Fruit fly (Drosophila melanogaster) whole organism, prepupa: Measurements from ENCODE around the gene Theg.
A peak's percentile ranks its signal among the peaks of the same experiment; 100 is the strongest.

Experiments used
- CG10631 ChIP-seq: fragments of 200-800 bp; sonication (Bioruptor generic); optimal IDR thresholded peaks from 2 replicates; lab custom pipeline; 2016; ENCODE audit warnings: missing biosample characterization, missing genetic modification characterization
- CG10669 ChIP-seq: fragments of 200-800 bp; sonication (Bioruptor generic); optimal IDR thresholded peaks from 3 replicates; lab custom pipeline; 2018; ENCODE audit warnings: missing biosample characterization, mild to moderate bottlenecking, missing genetic modification characterization, moderate library complexity
- CG11294 ChIP-seq: fragments of 200-800 bp; sonication (Bioruptor generic); IDR thresholded peaks from 2 replicates; pipeline ENCODE4 v1.3.6; 2022; ENCODE audit warnings: missing biosample characterization, missing genetic modification characterization
- CG11902 ChIP-seq: fragments of 200-800 bp; sonication (Bioruptor generic); optimal IDR thresholded peaks from 3 replicates; lab custom pipeline; 2016; ENCODE audit warnings: missing biosample characterization, missing genetic modification characterization
- CG15336 ChIP-seq: fragments of 200-800 bp; sonication (Bioruptor generic); IDR thresholded peaks from 2 replicates; pipeline ENCODE4 v1.3.6; 2022; ENCODE audit warnings: missing biosample characterization, missing genetic modification characterization
- CG1621 ChIP-seq: fragments of 200-800 bp; sonication (Bioruptor generic); optimal IDR thresholded peaks from 3 replicates; lab custom pipeline; 2018; ENCODE audit warnings: missing biosample characterization, mild to moderate bottlenecking, missing genetic modification characterization
- CG16779 ChIP-seq: fragments of 200-800 bp; sonication (Bioruptor generic); optimal IDR thresholded peaks from 3 replicates; lab custom pipeline; 2017; ENCODE audit warnings: missing biosample characterization, mild to moderate bottlenecking, missing genetic modification characterization
- CG3032 ChIP-seq: fragments of 200-800 bp; optimal IDR thresholded peaks from 2 replicates; lab custom pipeline; 2019; ENCODE audit warnings: missing biosample characterization, mild to moderate bottlenecking, missing genetic modification characterization, moderate library complexity
- CG31627 ChIP-seq: fragments of 200-800 bp; sonication (Bioruptor generic); optimal IDR thresholded peaks from 3 replicates; lab custom pipeline; 2016; ENCODE audit warnings: missing biosample characterization, missing genetic modification characterization
- CG3919 ChIP-seq: fragments of 200-800 bp; sonication (Bioruptor generic); optimal IDR thresholded peaks from 3 replicates; lab custom pipeline; 2016; ENCODE audit warnings: missing biosample characterization, missing genetic modification characterization
- CG4318 ChIP-seq: fragments of 200-800 bp; sonication (Bioruptor generic); optimal IDR thresholded peaks from 3 replicates; lab custom pipeline; 2017; ENCODE audit warnings: missing biosample characterization, mild to moderate bottlenecking, missing genetic modification characterization
- CG6163 ChIP-seq: fragments of 200-800 bp; sonication (Bioruptor generic); IDR thresholded peaks from 3 replicates; pipeline ENCODE4 v1.3.6; 2022; ENCODE audit warnings: missing biosample characterization, missing genetic modification characterization
- CG6276 ChIP-seq: fragments of 200-800 bp; sonication (Bioruptor generic); optimal IDR thresholded peaks from 2 replicates; lab custom pipeline; 2017; ENCODE audit warnings: missing biosample characterization, mild to moderate bottlenecking, missing genetic modification characterization
- CG6792 ChIP-seq: fragments of 200-800 bp; sonication (Bioruptor generic); optimal IDR thresholded peaks from 3 replicates; lab custom pipeline; 2016; ENCODE audit warnings: missing biosample characterization, missing genetic modification characterization
- CG6808 ChIP-seq: fragments of 200-800 bp; sonication (Bioruptor generic); optimal IDR thresholded peaks from 3 replicates; lab custom pipeline; 2017; ENCODE audit warnings: missing biosample characterization, missing genetic modification characterization, mild to moderate bottlenecking, moderate library complexity, missing genetic modification reagents
- CG6854 ChIP-seq: fragments of 200-800 bp; sonication (Bioruptor generic); optimal IDR thresholded peaks from 2 replicates; lab custom pipeline; 2017; ENCODE audit warnings: missing biosample characterization, mild to moderate bottlenecking, missing genetic modification characterization
- CG8119 ChIP-seq: fragments of 200-800 bp; sonication (Bioruptor generic); IDR thresholded peaks from 3 replicates; pipeline ENCODE4 v1.3.6; 2022; ENCODE audit warnings: missing biosample characterization, missing genetic modification characterization
- CG8319 ChIP-seq: fragments of 200-800 bp; sonication (Bioruptor generic); optimal IDR thresholded peaks from 3 replicates; lab custom pipeline; 2016; ENCODE audit warnings: missing biosample characterization, missing genetic modification characterization
- CG8632 ChIP-seq: fragments of 200-800 bp; sonication (Bioruptor generic); optimal IDR thresholded peaks from 3 replicates; lab custom pipeline; 2016; ENCODE audit warnings: missing biosample characterization, missing genetic modification characterization
- CG9139 ChIP-seq: fragments of 200-800 bp; sonication (Bioruptor generic); optimal IDR thresholded peaks from 3 replicates; lab custom pipeline; 2017; ENCODE audit warnings: missing biosample characterization, mild to moderate bottlenecking, missing genetic modification characterization
- Eip75B ChIP-seq: fragments of 200-800 bp; sonication (Bioruptor generic); optimal IDR thresholded peaks from 3 replicates; lab custom pipeline; 2016; ENCODE audit warnings: missing biosample characterization, missing genetic modification characterization
- Eip78C ChIP-seq: fragments of 200-800 bp; sonication (Bioruptor generic); peaks from one replicate; lab custom pipeline; 2016; ENCODE audit warnings: missing biosample characterization, missing genetic modification characterization
- Eip93F ChIP-seq: fragments of 200-800 bp; sonication (Bioruptor generic); optimal IDR thresholded peaks from 2 replicates; lab custom pipeline; 2016; ENCODE audit warnings: missing biosample characterization, mild to moderate bottlenecking, missing genetic modification characterization
- Ets21C ChIP-seq: fragments of 200-800 bp; sonication (Bioruptor generic); optimal IDR thresholded peaks from 3 replicates; lab custom pipeline; 2016; ENCODE audit warnings: missing biosample characterization, missing genetic modification characterization
- Ets96B ChIP-seq: fragments of 200-800 bp; optimal IDR thresholded peaks from 2 replicates; lab custom pipeline; 2019; ENCODE audit warnings: missing biosample characterization, mild to moderate bottlenecking, missing genetic modification characterization, moderate library complexity
- Gug ChIP-seq: fragments of 200-800 bp; sonication (Bioruptor generic); IDR thresholded peaks from 2 replicates; pipeline ENCODE4 v1.3.6; 2022; ENCODE audit warnings: missing biosample characterization, missing genetic modification characterization
- Hr38 ChIP-seq: sonication (Bioruptor generic); optimal IDR thresholded peaks from 2 replicates; lab custom pipeline; 2016; ENCODE audit warnings: missing biosample characterization, missing genetic modification characterization
- Lpt ChIP-seq: fragments of 200-800 bp; sonication (Bioruptor generic); optimal IDR thresholded peaks from 3 replicates; lab custom pipeline; 2016; ENCODE audit warnings: missing biosample characterization, missing genetic modification characterization
- Met ChIP-seq: fragments of 200-800 bp; sonication (Bioruptor generic); optimal IDR thresholded peaks from 3 replicates; lab custom pipeline; 2016; ENCODE audit warnings: missing biosample characterization, missing genetic modification characterization
- OdsH ChIP-seq: fragments of 200-800 bp; sonication (Bioruptor generic); optimal IDR thresholded peaks from 3 replicates; lab custom pipeline; 2016; ENCODE audit warnings: missing biosample characterization, missing genetic modification characterization
- Smox ChIP-seq: fragments of 200-800 bp; sonication (Bioruptor generic); optimal IDR thresholded peaks from 3 replicates; lab custom pipeline; 2016; ENCODE audit warnings: missing biosample characterization, missing genetic modification characterization
- Sox102F ChIP-seq: fragments of 200-800 bp; sonication (Bioruptor generic); optimal IDR thresholded peaks from 2 replicates; lab custom pipeline; 2016; ENCODE audit warnings: missing biosample characterization, mild to moderate bottlenecking, missing genetic modification characterization
- Sox14 ChIP-seq: fragments of 200-800 bp; sonication (Bioruptor generic); optimal IDR thresholded peaks from 3 replicates; lab custom pipeline; 2016; ENCODE audit warnings: missing biosample characterization, missing genetic modification characterization
- Sox15 ChIP-seq: fragments of 200-800 bp; sonication (Bioruptor generic); optimal IDR thresholded peaks from 3 replicates; lab custom pipeline; 2016; ENCODE audit warnings: missing biosample characterization, missing genetic modification characterization
- achi ChIP-seq: fragments of 200-800 bp; sonication (Bioruptor generic); optimal IDR thresholded peaks from 3 replicates; lab custom pipeline; 2016; ENCODE audit warnings: missing biosample characterization, missing genetic modification characterization
- acj6 ChIP-seq: fragments of 200-800 bp; sonication (Bioruptor generic); optimal IDR thresholded peaks from 3 replicates; lab custom pipeline; 2016; ENCODE audit warnings: missing biosample characterization, missing genetic modification characterization
- cyc ChIP-seq: fragments of 200-800 bp; sonication (Bioruptor generic); optimal IDR thresholded peaks from 3 replicates; lab custom pipeline; 2016; ENCODE audit warnings: missing biosample characterization, missing genetic modification characterization
- dac ChIP-seq: fragments of 200-800 bp; sonication (Bioruptor generic); optimal IDR thresholded peaks from 2 replicates; lab custom pipeline; 2017; ENCODE audit warnings: missing biosample characterization, mild to moderate bottlenecking, missing genetic modification characterization
- dsx ChIP-seq: fragments of 200-800 bp; optimal IDR thresholded peaks from 3 replicates; lab custom pipeline; 2019; ENCODE audit warnings: missing biosample characterization, mild to moderate bottlenecking, missing genetic modification characterization, moderate library complexity; ENCODE audit not compliant: poor library complexity, severe bottlenecking
- eg ChIP-seq: fragments of 200-800 bp; sonication (Bioruptor generic); IDR thresholded peaks from 3 replicates; pipeline ENCODE4 v1.3.6; 2022; ENCODE audit warnings: missing biosample characterization, missing genetic modification characterization
- esn ChIP-seq: fragments of 200-800 bp; sonication (Bioruptor generic); optimal IDR thresholded peaks from 2 replicates; lab custom pipeline; 2016; ENCODE audit warnings: missing biosample characterization, mild to moderate bottlenecking, missing genetic modification characterization, moderate library complexity
- fd59A ChIP-seq: fragments of 200-800 bp; sonication (Bioruptor generic); optimal IDR thresholded peaks from 2 replicates; lab custom pipeline; 2017; ENCODE audit warnings: missing biosample characterization, mild to moderate bottlenecking, missing genetic modification characterization, missing genetic modification reagents
- fd85E ChIP-seq: fragments of 200-800 bp; sonication (Bioruptor generic); optimal IDR thresholded peaks from 3 replicates; lab custom pipeline; 2016; ENCODE audit warnings: missing biosample characterization, missing genetic modification characterization
- fkh ChIP-seq: fragments of 200-800 bp; sonication (Bioruptor generic); optimal IDR thresholded peaks from 3 replicates; lab custom pipeline; 2017; ENCODE audit warnings: missing biosample characterization, mild to moderate bottlenecking, missing genetic modification characterization, moderate library complexity
- lz ChIP-seq: fragments of 200-800 bp; sonication (Bioruptor generic); optimal IDR thresholded peaks from 3 replicates; lab custom pipeline; 2016; ENCODE audit warnings: missing biosample characterization, missing genetic modification characterization
- net ChIP-seq: fragments of 200-800 bp; sonication (Bioruptor generic); optimal IDR thresholded peaks from 3 replicates; lab custom pipeline; 2016; ENCODE audit warnings: missing biosample characterization, missing genetic modification characterization
- spab ChIP-seq: fragments of 200-800 bp; sonication (Bioruptor generic); optimal IDR thresholded peaks from 2 replicates; lab custom pipeline; 2017; ENCODE audit warnings: missing biosample characterization, mild to moderate bottlenecking, missing genetic modification characterization, missing genetic modification reagents
- ss ChIP-seq, 2 experiments: fragments of 200-800 bp; sonication (Bioruptor generic); optimal IDR thresholded peaks; 2 replicates in 1 of 2; 3 replicates in 1 of 2; lab custom pipeline; 2017 to 2018; ENCODE audit warnings: mild to moderate bottlenecking in 2 of 2, missing biosample characterization in 2 of 2, missing genetic modification characterization in 2 of 2, moderate library complexity in 1 of 2
- svp ChIP-seq: fragments of 200-800 bp; sonication (Bioruptor generic); peaks from one replicate; lab custom pipeline; 2016; ENCODE audit warnings: missing biosample characterization, missing genetic modification characterization
- topi ChIP-seq: fragments of 200-800 bp; sonication (Bioruptor generic); optimal IDR thresholded peaks from 3 replicates; lab custom pipeline; 2016; ENCODE audit warnings: missing biosample characterization, missing genetic modification characterization
- vri ChIP-seq: fragments of 200-800 bp; sonication (Bioruptor generic); optimal IDR thresholded peaks from 3 replicates; lab custom pipeline; 2016; ENCODE audit warnings: missing biosample characterization, mild to moderate bottlenecking, missing genetic modification characterization

Theg gene

DNA sequence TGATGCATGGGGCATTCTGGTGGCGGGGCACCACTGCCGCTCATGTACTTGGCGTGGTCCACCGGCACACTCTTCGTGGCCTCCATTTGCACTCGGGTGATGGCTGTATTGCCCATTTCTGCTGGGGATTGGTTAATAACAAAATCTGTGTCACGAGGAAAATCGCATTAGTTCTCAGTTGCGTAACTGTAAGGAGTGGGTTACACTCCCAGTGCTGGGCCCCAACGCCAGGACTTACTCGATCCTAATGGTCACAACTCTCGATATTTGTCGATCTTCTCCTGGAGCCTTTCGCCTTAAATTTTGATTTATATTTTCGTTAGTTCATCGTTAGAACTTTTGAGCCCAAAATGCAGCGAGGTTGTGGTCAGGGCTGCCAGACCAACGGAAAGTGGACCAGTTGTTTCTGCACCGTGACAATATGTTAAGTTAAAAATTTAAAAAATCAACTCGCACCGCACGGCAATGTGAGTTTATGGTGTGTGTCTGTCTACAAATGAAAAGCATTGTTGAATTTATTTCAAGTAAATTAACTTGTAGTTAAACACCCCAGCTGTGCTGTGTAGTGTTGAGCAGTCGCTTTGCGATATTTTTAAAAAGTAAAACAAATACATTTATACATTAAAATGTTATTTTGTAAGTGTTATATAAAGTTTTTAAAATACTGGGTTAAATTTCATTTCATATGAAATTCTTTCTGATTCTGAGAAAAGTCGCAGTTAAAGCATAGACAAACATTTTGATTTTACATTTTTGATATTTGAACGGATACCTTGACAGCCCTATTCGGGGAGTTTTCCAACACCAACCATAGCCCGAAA is 12.6 kb downstream of the Theg start, which contains the start of the genes Cchl and ND-42:
TSS of gene Cchl (minus strand) at position 559 of the 821 bp plus-strand sequence.
TSS of gene ND-42 (plus strand) at position 788 of the 821 bp plus-strand sequence.
- TF ChIP-seq Met (no peak), dac (no peak), CG31627 (peak; percentile 86), Lpt (peak; percentile 53), CG3919 (GFP tag; lab: Kevin White, UChicago) (peak; percentile 80), Ets21C (GFP tag; lab: Kevin White, UChicago) (peak; percentile 57), achi (GFP tag; lab: Kevin White, UChicago) (peak; percentile 80), esn (GFP tag; lab: Kevin White, UChicago) (peak; percentile 88), CG16779 (tag; lab: Kevin White, UChicago) (no peak), Ets96B (tag; lab: Kevin White, UChicago) (peak; percentile 71), Eip93F (GFP tag; lab: Kevin White, UChicago) (no peak), CG8119 (GFP tag; lab: Robert Waterston, UW) (peak; percentile 68), fd85E (no peak), fkh (no peak), Hr38 (GFP tag; lab: Kevin White, UChicago) (peak; percentile 54), spab (GFP tag; lab: Kevin White, UChicago) (no peak), CG6163 (GFP tag; lab: Robert Waterston, UW) (peak; percentile 74; the same call in 2 of the 3 replicates), Smox (GFP tag; lab: Kevin White, UChicago) (no peak), CG10669 (GFP tag; lab: Kevin White, UChicago) (no peak), CG11902 (peak; percentile 57), CG10631 (GFP tag; lab: Kevin White, UChicago) (peak; percentile 87), net (GFP tag; lab: Kevin White, UChicago) (peak; percentile 82), Sox102F (no peak), CG6276 (GFP tag; lab: Kevin White, UChicago) (no peak), CG8319 (GFP tag; lab: Kevin White, UChicago) (peak; percentile 69), lz (GFP tag; lab: Kevin White, UChicago) (peak; percentile 79), CG6808 (peak; percentile 77), CG6792 (GFP tag; lab: Kevin White, UChicago) (peak; percentile 76), Eip75B (GFP tag; lab: Kevin White, UChicago) (peak; percentile 82), svp (no peak), CG8632 (GFP tag; lab: Kevin White, UChicago) (peak; percentile 75), CG1621 (tag; lab: Kevin White, UChicago) (no peak), CG3032 (peak; percentile 81), Sox14 (GFP tag; lab: Kevin White, UChicago) (peak; percentile 75), Sox15 (GFP tag; lab: Kevin White, UChicago) (peak; percentile 69), dsx (GFP tag; lab: Kevin White, UChicago) (peak; percentile 51), CG9139 (GFP tag; lab: Kevin White, UChicago) (no peak), CG11294 (GFP tag; lab: Robert Waterston, UW) (peak; percentile 50; the same call in 1 of the 2 replicates), cyc (peak; percentile 81), Gug (GFP tag; lab: Robert Waterston, UW) (peak; percentile 48), Eip78C (GFP tag; lab: Kevin White, UChicago) (peak; percentile 95), topi (GFP tag; lab: Kevin White, UChicago) (peak; percentile 79), CG6854 (GFP tag; lab: Kevin White, UChicago) (peak; percentile 16), OdsH (GFP tag; lab: Kevin White, UChicago) (no peak), eg (GFP tag; lab: Robert Waterston, UW) (peak; percentile 81), acj6 (peak; percentile 85), vri (GFP tag; lab: Kevin White, UChicago) (peak; percentile 60), CG15336 (GFP tag; lab: Robert Waterston, UW) (peak; percentile 64), CG4318 (no peak), fd59A (GFP tag; lab: Kevin White, UChicago) (peak; percentile 62), ss (GFP tag; optimal IDR thresholded peaks at IDR 0.05; lab: Kevin White, UChicago) (peak in 1 of 2 experiments; percentile 71)
